Worm (Caenorhabditis elegans): ENCODE measurements around the gene C28H8.7.

Gene C28H8.7

DNA sequence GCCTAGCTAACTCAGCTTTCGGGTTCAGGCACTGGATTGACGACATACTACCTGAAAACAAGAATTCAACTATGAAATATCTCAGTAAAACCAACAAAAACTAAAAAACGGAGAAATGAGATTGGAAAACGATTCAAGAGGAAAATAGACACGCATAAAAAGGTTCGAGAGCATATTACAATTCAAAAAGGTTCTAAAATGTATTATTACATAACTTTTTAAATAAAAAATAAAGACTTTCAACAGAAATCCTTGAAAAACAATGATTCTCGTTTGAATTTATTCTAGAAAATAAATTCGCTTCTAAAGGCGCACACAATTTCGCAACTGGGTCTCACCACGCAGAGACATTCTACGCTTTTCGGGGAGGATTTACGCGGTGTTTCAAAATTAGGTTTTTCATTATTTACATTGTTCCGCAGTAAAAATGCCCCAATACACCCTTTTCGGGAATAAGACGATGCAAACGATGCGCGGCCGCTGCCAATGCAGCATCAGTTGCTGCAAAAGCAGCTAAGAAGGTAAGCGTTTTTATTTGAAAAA, 31.1 kb downstream of the C28H8.7 start, which contains the start of the genes cct-6 and alh-9:
TSS of gene cct-6 (minus strand) at position 51 of the 543 bp plus-strand sequence.
TSS of gene alh-9 (plus strand) at position 382 of the 543 bp plus-strand sequence.
- TF ChIP-seq him-1 (tag; optimal IDR thresholded peaks at IDR 0.05) (no peak), W03F9.2 (tag; optimal IDR thresholded peaks at IDR 0.05) (peak; percentile 94)

DNA sequence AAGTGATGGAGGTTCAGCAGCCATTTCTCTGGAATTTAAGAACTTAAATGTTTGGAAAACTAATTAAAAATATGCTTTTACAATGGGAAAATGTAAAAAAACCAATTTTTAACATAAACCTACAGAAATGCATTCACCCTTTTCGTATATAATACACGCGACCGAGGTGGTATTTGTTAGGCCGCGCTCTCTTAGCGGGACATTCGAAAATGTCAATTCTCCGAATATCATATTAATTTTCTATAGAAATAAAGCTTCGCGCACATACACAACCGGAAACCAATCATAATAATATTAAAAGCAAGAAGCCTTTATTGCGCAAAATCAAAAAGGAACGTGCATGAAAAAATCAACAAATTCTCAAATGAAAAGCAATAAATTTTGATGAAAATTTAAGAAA, 33.6 kb downstream of the C28H8.7 start, which contains the start of gene ddx-23:
TSS of gene ddx-23 (minus strand) at position 30 of the 400 bp plus-strand sequence.
- TF ChIP-seq him-1 (tag; optimal IDR thresholded peaks at IDR 0.05), result no peak
- TF ChIP-seq dao-5 (tag; optimal IDR thresholded peaks at IDR 0.05), result no peak
- TF ChIP-seq W03F9.2 (tag; optimal IDR thresholded peaks at IDR 0.05), result peak; percentile 1

DNA sequence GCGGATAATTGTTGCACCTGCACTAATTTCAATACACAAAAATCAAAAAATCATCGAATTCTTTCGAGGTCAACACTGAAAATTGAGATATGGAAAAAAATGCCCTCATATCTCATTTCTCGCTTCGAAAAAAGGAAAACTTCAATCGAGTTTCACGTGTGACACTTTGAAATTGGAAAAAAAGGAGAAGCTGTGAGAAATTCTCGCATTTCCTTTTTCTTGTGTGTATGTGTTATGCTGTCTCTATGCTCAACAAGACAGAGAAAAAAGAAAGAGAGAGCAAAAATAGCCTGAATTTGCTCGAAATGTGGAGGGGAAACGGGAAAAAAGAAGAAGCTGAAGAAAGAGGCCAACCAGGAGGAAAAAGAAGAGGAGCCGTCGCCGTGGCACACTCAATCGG, 40.4 kb downstream of the C28H8.7 start:
- TF ChIP-seq W03F9.2 (tag; optimal IDR thresholded peaks at IDR 0.05) (no peak), dao-5 (tag; optimal IDR thresholded peaks at IDR 0.05) (no peak), him-1 (tag; optimal IDR thresholded peaks at IDR 0.05) (no peak)

DNA sequence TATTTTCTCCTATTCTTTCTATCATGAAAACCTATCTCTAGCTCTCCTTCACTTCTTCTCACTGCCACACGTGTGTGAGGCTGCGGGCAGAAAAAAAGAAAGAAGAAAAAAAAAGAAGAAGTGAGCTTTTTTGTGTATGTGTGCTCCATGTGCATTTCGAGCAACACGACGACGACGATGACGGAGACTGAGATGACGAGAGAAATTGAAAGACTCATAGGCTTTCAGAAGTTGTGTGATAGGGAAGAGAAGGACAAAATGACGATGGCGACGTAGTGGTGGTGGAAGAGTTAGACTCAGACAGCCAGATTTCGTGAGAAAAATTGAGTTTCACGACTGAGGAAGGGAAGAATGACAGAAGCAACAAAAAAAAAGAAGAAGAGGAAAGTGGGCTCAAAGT, 41.3 kb downstream of the C28H8.7 start:
- TF ChIP-seq him-1 (tag; optimal IDR thresholded peaks at IDR 0.05), result peak; percentile 83
- TF ChIP-seq dao-5 (tag; optimal IDR thresholded peaks at IDR 0.05), result no peak

DNA sequence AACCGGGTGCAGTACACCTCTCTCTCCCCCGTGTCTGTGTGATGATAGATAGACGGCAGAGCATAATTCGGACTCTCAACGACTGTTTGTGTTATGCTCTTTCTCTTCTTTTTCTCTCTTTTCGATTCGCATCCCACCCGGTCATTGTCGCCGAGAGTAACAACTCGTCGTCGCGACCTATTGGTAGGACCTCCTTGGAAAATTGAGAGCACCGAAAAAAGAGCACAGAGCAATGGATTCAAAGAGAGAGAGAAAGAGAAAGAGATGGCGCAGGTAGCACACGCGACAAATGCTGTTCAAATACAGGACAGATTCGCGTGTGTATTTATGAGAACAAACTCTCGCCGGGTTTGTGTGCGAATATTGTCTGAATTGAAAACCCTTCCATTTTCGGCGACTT, 43.1 kb downstream of the C28H8.7 start:
- TF ChIP-seq W03F9.2 (tag; optimal IDR thresholded peaks at IDR 0.05) (no peak), dao-5 (tag; optimal IDR thresholded peaks at IDR 0.05) (no peak), him-1 (tag; optimal IDR thresholded peaks at IDR 0.05) (no peak)

DNA sequence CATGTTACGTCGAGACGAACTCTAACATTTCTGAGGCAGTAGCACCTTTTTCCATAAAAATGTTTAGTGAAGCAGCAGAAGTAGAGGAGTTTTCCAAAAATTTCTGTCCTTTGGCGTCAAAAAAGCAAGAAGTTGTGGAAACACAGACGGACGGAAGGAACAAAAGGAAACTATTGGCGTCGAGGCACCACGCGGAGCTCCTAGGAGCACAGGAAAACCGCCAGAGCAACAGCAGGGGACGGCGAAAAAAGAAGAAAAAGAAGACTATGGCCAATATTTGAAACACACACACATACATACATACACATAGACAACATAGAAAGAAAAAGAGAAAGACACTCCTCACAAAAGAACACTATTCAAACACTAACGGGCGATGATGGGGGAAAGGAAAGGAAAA, 43.9 kb downstream of the C28H8.7 start:
- no peak for TF ChIP-seq him-1 (tag; optimal IDR thresholded peaks at IDR 0.05)
- TF ChIP-seq W03F9.2 (tag; optimal IDR thresholded peaks at IDR 0.05), result no peak
- no peak for TF ChIP-seq dao-5 (tag; optimal IDR thresholded peaks at IDR 0.05)

DNA sequence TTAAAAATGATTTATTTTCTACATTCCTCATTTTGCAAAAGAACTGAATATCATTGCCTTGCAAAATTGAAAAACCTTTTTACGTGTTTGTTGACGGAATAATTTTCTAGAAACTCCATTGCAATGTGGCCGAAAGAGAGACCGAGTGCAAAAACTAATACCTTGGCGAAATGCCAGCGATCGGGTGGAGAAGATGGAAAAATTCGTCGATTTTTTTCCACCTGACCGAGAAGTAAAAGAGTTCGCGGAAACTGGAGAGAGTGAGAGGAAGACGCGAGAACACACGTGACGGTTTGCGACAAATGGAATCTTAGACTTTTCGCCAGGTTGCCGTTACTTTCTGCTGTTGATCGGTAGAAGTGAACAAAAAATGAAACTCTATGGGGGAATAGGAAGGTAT, 45.1 kb downstream of the C28H8.7 start:
- TF ChIP-seq him-1 (tag; optimal IDR thresholded peaks at IDR 0.05) (no peak), dao-5 (tag; optimal IDR thresholded peaks at IDR 0.05) (no peak), W03F9.2 (tag; optimal IDR thresholded peaks at IDR 0.05) (no peak)

DNA sequence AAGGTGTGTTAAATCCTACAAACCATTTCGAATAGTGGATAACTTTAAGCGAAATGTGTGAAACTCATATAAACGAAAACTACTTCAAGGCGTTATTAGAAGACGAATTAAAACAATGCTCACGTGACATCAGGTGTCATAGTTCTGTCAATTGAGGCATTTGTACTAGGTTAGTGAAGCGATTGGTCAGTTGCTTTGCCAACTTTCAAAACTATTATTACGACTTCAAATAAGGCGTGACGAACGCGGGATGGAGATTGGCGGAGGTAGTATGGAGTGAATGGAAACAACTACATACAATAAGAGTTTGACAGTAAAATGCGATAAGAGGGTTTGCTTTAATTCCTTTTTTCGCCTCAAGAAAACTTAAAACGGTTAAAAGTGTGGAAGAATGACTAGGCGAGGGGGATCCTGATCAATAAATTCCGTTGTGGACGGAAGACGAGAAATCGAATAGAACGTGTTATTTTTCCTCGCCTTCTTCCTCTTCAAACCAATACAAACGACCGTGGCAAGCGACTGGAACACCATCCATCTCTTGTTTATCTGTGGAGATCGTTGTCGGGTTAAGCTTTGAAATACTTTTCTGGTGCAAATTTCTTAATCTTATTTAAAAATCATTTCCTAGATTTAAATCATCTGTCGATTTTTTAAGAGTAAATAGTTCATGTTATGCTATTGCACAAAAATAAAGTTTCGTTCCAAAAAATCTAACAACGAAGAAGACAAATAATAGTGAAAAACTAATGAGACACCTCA, 45.8 kb downstream of the C28H8.7 start:
- TF ChIP-seq W03F9.2 (tag; optimal IDR thresholded peaks at IDR 0.05) (no peak), him-1 (tag; optimal IDR thresholded peaks at IDR 0.05) (no peak), dao-5 (tag; optimal IDR thresholded peaks at IDR 0.05) (no peak)

DNA sequence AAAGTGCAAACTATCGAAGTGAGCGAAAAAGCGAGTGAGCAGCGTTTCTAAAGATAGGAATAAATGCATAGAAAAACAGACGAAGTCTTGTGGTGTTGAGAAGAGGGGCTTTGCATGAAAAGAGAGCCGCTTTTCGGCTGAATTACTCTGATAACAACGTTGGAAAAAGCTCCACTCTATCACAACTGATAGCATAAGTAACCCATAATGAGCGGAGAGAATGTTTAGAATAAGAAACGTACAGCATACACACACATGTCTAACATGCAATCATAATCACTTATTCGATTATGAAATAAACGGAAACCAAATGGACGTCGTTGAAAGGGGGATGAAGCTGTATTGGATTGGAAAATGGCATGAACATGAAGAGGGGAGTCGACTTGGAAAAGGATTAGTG, 46.5 kb downstream of the C28H8.7 start:
- no peak for TF ChIP-seq dao-5 (tag; optimal IDR thresholded peaks at IDR 0.05)
- no peak for TF ChIP-seq W03F9.2 (tag; optimal IDR thresholded peaks at IDR 0.05)
- no peak for TF ChIP-seq him-1 (tag; optimal IDR thresholded peaks at IDR 0.05)

DNA sequence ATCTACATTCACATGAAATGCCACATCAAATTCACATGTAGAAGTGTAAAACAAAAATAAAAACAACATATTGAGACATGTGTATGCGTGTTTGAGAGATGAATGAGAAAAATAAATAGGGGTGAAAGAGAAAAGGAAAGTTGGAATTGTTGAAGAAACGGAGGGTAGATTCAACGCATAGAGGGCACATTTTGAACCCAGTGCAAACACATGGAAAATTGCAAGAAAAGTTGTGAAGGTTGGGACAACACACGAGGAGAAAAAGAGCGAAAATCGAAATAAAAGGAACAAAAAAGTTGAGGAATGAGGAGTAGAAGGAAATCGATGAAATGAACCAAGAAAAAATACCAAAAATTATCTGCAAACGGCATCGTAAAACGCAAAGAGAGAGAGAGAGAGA, 47.2 kb downstream of the C28H8.7 start:
- TF ChIP-seq W03F9.2 (tag; optimal IDR thresholded peaks at IDR 0.05), result no peak
- no peak for TF ChIP-seq him-1 (tag; optimal IDR thresholded peaks at IDR 0.05)
- TF ChIP-seq dao-5 (tag; optimal IDR thresholded peaks at IDR 0.05), result no peak

DNA sequence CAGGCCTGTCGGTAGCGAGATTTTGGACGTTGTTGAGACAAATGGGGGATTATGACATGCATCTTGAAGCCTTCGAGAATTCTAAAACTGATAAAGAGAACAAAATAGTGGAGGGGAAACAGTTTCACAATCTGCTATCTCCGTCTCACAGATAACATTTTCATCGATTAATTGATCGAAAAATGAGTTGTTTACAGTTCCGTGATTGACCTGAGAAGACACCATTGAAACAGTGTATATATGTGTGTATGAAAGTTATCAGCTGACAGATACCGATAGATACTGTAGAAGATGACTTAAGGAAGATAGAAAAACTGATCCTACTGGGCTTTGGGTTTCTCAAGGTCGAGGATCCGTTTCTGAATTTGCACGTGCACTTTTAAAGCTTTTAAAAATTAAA, 47.6 kb downstream of the C28H8.7 start:
- TF ChIP-seq him-1 (tag; optimal IDR thresholded peaks at IDR 0.05) (no peak), dao-5 (tag; optimal IDR thresholded peaks at IDR 0.05) (no peak), W03F9.2 (tag; optimal IDR thresholded peaks at IDR 0.05) (no peak)

DNA sequence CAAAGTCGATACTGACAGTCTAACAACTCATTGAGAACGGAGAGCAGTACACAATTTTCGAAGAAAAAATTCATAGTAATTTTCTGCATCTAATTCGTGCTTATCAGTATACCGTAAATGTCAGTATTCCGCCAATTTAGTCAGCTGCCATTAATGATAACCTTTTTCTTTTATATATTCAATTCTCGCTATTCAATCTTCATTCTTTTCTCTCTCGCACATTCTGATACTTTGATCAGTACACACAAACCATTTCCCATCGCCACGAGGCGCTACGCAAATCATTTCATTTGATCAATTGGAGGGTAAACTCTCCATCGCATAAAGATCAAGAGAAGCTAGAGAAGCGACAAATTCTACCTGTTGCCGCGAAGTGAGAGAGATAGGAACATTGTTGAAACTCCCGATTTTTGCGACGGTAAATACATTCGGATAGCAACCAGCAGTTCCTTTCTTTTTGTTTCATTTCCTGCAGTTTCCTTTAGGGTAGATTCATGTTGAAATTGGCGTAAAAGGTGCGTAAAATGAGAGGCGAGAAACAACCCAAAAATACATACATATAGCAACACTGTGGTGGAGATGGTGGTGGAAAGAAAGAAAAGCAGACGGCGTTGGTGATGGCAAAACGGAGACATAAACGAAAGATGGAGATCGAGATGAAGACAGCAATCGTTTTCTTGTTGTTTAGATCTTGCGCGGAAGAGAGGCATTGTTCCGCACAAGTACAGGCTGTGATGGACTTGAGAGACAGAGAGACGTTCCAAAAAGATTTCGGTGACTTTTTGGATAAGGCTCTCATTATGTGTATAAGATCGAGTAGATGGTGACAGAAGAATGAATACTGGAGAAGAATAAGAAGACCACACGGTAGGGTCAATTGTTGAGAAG, 48.4 kb downstream of the C28H8.7 start:
- TF ChIP-seq dao-5 (tag; optimal IDR thresholded peaks at IDR 0.05) (no peak), W03F9.2 (tag; optimal IDR thresholded peaks at IDR 0.05) (no peak), him-1 (tag; optimal IDR thresholded peaks at IDR 0.05) (no peak)

DNA sequence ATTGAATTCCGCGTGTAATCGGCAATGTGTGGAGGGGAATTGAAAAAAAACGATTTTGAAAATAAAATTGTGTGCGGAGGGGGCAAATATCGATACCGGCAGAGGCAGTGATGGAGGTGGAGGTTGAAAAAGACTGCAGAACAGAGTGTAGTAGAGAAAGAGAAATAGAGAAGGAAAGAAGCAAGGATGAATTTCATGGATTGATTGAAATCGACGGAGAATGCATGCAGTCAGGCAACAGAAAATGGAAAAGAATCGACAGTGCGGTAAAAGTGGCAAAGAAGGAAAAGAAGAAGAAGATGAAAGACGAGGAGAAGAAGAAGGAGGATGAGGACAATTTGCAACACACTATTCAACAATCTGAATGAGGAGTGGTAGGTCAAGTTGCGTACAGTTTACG, 50.0 kb downstream of the C28H8.7 start, which contains the start of gene W04D12.1:
TSS of gene W04D12.1 (plus strand) at position 111 of the 400 bp plus-strand sequence.
- TF ChIP-seq W03F9.2 (tag; optimal IDR thresholded peaks at IDR 0.05) (no peak), him-1 (tag; optimal IDR thresholded peaks at IDR 0.05) (no peak), dao-5 (tag; optimal IDR thresholded peaks at IDR 0.05) (no peak)

DNA sequence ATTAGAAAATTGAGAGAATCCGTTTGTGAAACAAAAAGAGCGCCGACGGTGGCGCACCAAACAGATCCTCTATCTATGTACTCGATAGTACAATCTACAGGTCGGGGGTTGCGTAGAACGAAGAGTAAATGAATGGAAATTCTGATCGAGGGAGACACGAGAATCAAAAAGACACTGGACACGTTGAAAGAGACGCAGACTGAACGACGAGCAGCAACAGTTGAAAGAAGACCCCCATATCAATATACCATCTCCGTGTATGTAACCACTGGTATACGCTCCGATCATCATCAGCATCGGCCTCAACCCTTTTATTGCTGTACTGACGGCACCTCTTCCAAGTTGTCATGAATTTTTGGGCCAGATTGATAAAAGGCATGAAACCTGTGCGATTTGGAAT, 50.5 kb downstream of the C28H8.7 start:
- no peak for TF ChIP-seq him-1 (tag; optimal IDR thresholded peaks at IDR 0.05)
- no peak for TF ChIP-seq W03F9.2 (tag; optimal IDR thresholded peaks at IDR 0.05)
- no peak for TF ChIP-seq dao-5 (tag; optimal IDR thresholded peaks at IDR 0.05)

Data from whole organism, L4/young adult.